Worm (Caenorhabditis elegans) whole organism, L1 larva: ENCODE data around the gene frpr-6.

Experiments
- skn-1 ChIP-seq: fragments of 150-350 bp; optimal IDR thresholded peaks from 2 replicates; lab custom pipeline; 2014; ENCODE audit warnings: missing biosample characterization, missing genetic modification characterization
- snpc-4 ChIP-seq: fragments of 150-350 bp; optimal IDR thresholded peaks from 2 replicates; lab custom pipeline; 2014; ENCODE audit warnings: missing biosample characterization, missing genetic modification characterization
- sox-4 ChIP-seq: sonication (generic microtip); optimal IDR thresholded peaks from 2 replicates; lab custom pipeline; 2016; ENCODE audit warnings: missing genetic modification characterization, missing compliant biosample characterization
- unc-62 ChIP-seq: fragments of 150-350 bp; optimal IDR thresholded peaks from 2 replicates; lab custom pipeline; 2014; ENCODE audit warnings: missing biosample characterization, missing genetic modification reagents, missing genetic modification characterization
- unc-86 ChIP-seq: sonication (generic microtip); optimal IDR thresholded peaks from 2 replicates; lab custom pipeline; 2016; ENCODE audit warnings: missing genetic modification characterization, missing compliant biosample characterization
- ztf-4 ChIP-seq: fragments of 150-350 bp; optimal IDR thresholded peaks from 2 replicates; lab custom pipeline; 2014; ENCODE audit warnings: missing biosample characterization, missing genetic modification characterization

- TF ChIP-seq skn-1 (tag; lab: Kevin White, UChicago) (no peak), snpc-4 (tag; lab: Kevin White, UChicago) (no peak), ztf-4 (tag; lab: Kevin White, UChicago) (no peak), unc-62 (GFP tag; lab: Kevin White, UChicago) (no peak), unc-86 (no peak), sox-4 (tag; lab: Kevin White, UChicago) (no peak)
Measured at ce11 chrV:9123186-9123585, 22.2 kb upstream of the frpr-6 start, which contains the start of gene F21C10.11.
